Fruit fly (Drosophila melanogaster) whole organism, embryonic: ENCODE results near the gene CG7579.

ENCODE experiments used
- Abd-B ChIP-seq: fragments of 200-800 bp; sonication (Bioruptor generic); optimal IDR thresholded peaks from 2 replicates; lab custom pipeline; 2018; ENCODE audit warnings: missing biosample characterization, mild to moderate bottlenecking, missing genetic modification characterization, moderate library complexity
- BtbVII ChIP-seq: fragments of 200-800 bp; sonication (Bioruptor generic); optimal IDR thresholded peaks from 3 replicates; lab custom pipeline; 2017; ENCODE audit warnings: missing biosample characterization, mild to moderate bottlenecking, missing genetic modification characterization
- CG3281 ChIP-seq: fragments of 200-800 bp; sonication (Bioruptor generic); optimal IDR thresholded peaks from 3 replicates; lab custom pipeline; 2017; ENCODE audit warnings: missing biosample characterization, mild to moderate bottlenecking, missing genetic modification characterization
- CkIIα-i1 ChIP-seq: fragments of 200-800 bp; sonication (Bioruptor generic); IDR thresholded peaks from 2 replicates; pipeline ENCODE4 v1.3.6; 2022; ENCODE audit warnings: missing biosample characterization, missing genetic modification characterization
- Deaf1 ChIP-seq: fragments of 200-800 bp; optimal IDR thresholded peaks from 3 replicates; lab custom pipeline; 2019; ENCODE audit warnings: missing biosample characterization, mild to moderate bottlenecking, missing genetic modification characterization, moderate library complexity
- Sin3A ChIP-seq: fragments of >200 bp; optimal IDR thresholded peaks from 2 replicates; lab custom pipeline; 2018
- Taf1 ChIP-seq: fragments of 200-800 bp; sonication (Bioruptor generic); IDR thresholded peaks from 2 replicates; pipeline ENCODE4 v1.3.6; 2022; ENCODE audit warnings: missing biosample characterization, missing genetic modification characterization
- slbo ChIP-seq: fragments of 200-800 bp; sonication (Bioruptor generic); IDR thresholded peaks from 2 replicates; pipeline ENCODE4 v1.3.6; 2022; ENCODE audit warnings: missing biosample characterization, missing genetic modification characterization
- tll ChIP-seq, 2 experiments: fragments of 200-800 bp in 1 of 2; fragments of >200 bp in 1 of 2; sonication (Bioruptor generic) in 1 of 2; optimal IDR thresholded peaks; 2 replicates each; lab custom pipeline; 2017 to 2019; ENCODE audit warnings: missing biosample characterization in 2 of 2, missing genetic modification characterization in 2 of 2, mild to moderate bottlenecking in 1 of 2, moderate library complexity in 1 of 2

- no peak for TF ChIP-seq Taf1
- no peak for TF ChIP-seq BtbVII (GFP tag; lab: Kevin White, UChicago)
- TF ChIP-seq Abd-B (GFP tag; lab: Kevin White, UChicago): no peak
- no peak for TF ChIP-seq CG3281 (GFP tag; lab: Kevin White, UChicago)
- no peak for TF ChIP-seq tll (GFP tag; optimal IDR thresholded peaks at IDR 0.05; lab: Kevin White, UChicago)
- TF ChIP-seq slbo (GFP tag; lab: Robert Waterston, UW): no peak
- no peak for TF ChIP-seq CkIIα-i1 (GFP tag; lab: Robert Waterston, UW)
- TF ChIP-seq Deaf1 (tag; lab: Kevin White, UChicago): no peak
- no peak for TF ChIP-seq Sin3A
Measured at dm6 chr3L:15692388-15692787, 9.1 kb upstream of the CG7579 start.
